Worm (Caenorhabditis elegans) whole organism, L4 larva: Measurements from ENCODE around the gene dgk-4.

Experiments
- aly-2 ChIP-seq: sonication (generic microtip); optimal IDR thresholded peaks from 2 replicates; lab custom pipeline; 2018; ENCODE audit warnings: missing biosample characterization, missing genetic modification characterization
- ces-1 ChIP-seq: fragments of 150-350 bp; sonication (generic microtip); optimal IDR thresholded peaks from 4 replicates; lab custom pipeline; 2014; ENCODE audit warnings: missing biosample characterization, missing genetic modification reagents, missing genetic modification characterization
- fos-1 ChIP-seq: fragments of 150-350 bp; optimal IDR thresholded peaks from 2 replicates; lab custom pipeline; 2014; ENCODE audit warnings: missing biosample characterization, missing genetic modification characterization

DNA sequence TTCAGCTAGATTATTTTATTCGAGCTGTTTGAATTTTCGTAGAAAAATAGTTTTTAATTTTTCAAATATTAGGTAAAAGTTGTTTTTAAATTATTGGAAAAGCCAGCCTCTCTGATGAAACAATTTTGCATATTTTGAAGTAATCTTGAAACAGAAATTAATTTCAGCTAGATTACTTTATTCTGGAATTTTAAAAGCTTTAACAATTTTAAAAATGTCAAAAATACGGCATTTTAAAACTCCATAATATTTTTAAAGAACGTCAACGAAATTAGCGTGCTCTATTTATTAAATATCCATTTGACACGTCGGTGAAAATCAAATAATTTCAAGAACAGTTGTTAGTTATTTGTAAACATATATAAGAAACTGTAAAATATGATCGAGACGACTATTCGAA is 28.3 kb upstream of the dgk-4 start, which contains the start of gene Y59H11AR.10:
- TF ChIP-seq aly-2: no peak
- no peak for TF ChIP-seq ces-1 (GFP tag; lab: Kevin White, UChicago)
- no peak for TF ChIP-seq fos-1 (tag; lab: Kevin White, UChicago)
